Fruit fly (Drosophila melanogaster) whole organism, pupa: Measurements from ENCODE around the gene CG6495.

Experiments
- CG15710 ChIP-seq: fragments of 200-800 bp; sonication (Bioruptor generic); optimal IDR thresholded peaks from 2 replicates; lab custom pipeline; 2018; ENCODE audit warnings: missing biosample characterization, mild to moderate bottlenecking, missing genetic modification characterization, moderate library complexity
- CG17806 ChIP-seq: fragments of 200-800 bp; sonication (Bioruptor generic); optimal IDR thresholded peaks from 2 replicates; lab custom pipeline; 2018; ENCODE audit warnings: missing biosample characterization, mild to moderate bottlenecking, missing genetic modification characterization, moderate library complexity
- CG32121 ChIP-seq: fragments of 200-800 bp; sonication (Bioruptor generic); IDR thresholded peaks from 2 replicates; pipeline ENCODE4 v1.3.6; 2022; ENCODE audit warnings: missing biosample characterization, missing genetic modification characterization
- CG9948 ChIP-seq: fragments of 200-800 bp; sonication (Bioruptor generic); optimal IDR thresholded peaks from 2 replicates; lab custom pipeline; 2018; ENCODE audit warnings: missing biosample characterization, mild to moderate bottlenecking, missing genetic modification characterization, moderate library complexity
- D1 ChIP-seq: fragments of 200-800 bp; sonication (Bioruptor generic); optimal IDR thresholded peaks from 2 replicates; lab custom pipeline; 2018; ENCODE audit warnings: missing biosample characterization, mild to moderate bottlenecking, missing genetic modification characterization, moderate library complexity
- EcR ChIP-seq: fragments of 200-800 bp; sonication (Bioruptor generic); optimal IDR thresholded peaks from 3 replicates; lab custom pipeline; 2019; ENCODE audit warnings: missing biosample characterization, missing genetic modification characterization, mild to moderate bottlenecking, moderate library complexity, missing genetic modification reagents
- Pif1A ChIP-seq: fragments of 200-800 bp; sonication (Bioruptor generic); optimal IDR thresholded peaks from 3 replicates; lab custom pipeline; 2016; ENCODE audit warnings: missing biosample characterization, missing genetic modification characterization
- rn ChIP-seq: fragments of 200-800 bp; sonication (Bioruptor generic); IDR thresholded peaks from 2 replicates; pipeline ENCODE4 v1.3.6; 2022; ENCODE audit warnings: missing biosample characterization, missing genetic modification characterization

DNA sequence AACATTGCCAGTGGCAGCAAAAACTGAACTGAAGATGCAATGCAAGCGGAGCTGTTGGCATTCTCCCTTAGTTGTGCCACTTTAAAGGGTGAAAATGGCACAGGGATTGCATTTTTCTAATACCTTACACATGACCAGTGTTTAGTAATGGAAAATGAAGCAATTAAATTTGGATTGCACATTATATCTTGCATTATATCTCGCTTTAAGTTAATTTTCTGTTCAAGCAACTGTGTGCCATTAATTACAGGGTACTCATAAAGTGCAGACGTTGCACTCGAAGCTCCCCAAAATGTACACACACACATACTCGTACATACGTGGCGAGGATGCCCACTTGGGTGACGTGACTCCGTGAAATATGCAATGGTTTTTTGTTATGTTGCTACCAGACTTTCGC is 1.3 kb upstream of the CG6495 start:
- no peak for TF ChIP-seq CG32121 (GFP tag; lab: Robert Waterston, UW)
- TF ChIP-seq Pif1A, result peak; percentile 27
- peak; percentile 58 for TF ChIP-seq CG17806 (tag; lab: Kevin White, UChicago)
- TF ChIP-seq EcR (GFP tag; lab: Kevin White, UChicago), result no peak
- TF ChIP-seq CG9948 (tag; lab: Kevin White, UChicago), result peak; percentile 42
- TF ChIP-seq rn, result no peak
- peak; percentile 31 for TF ChIP-seq CG15710 (tag; lab: Kevin White, UChicago)
- TF ChIP-seq D1, result no peak
